Fruit fly (Drosophila melanogaster) whole organism, embryonic: ENCODE measurements around the gene Pp2A-29B.

Experiments used
- Antp ChIP-seq: fragments of 200-800 bp; sonication (Bioruptor generic); optimal IDR thresholded peaks from 3 replicates; lab custom pipeline; 2016; ENCODE audit warnings: missing biosample characterization, missing genetic modification characterization
- Blimp-1 ChIP-seq: fragments of 200-800 bp; sonication (Bioruptor generic); optimal IDR thresholded peaks from 3 replicates; lab custom pipeline; 2018; ENCODE audit warnings: missing biosample characterization, missing genetic modification characterization, mild to moderate bottlenecking, moderate library complexity, missing genetic modification reagents
- CG11085 ChIP-seq: fragments of 200-800 bp; sonication (Bioruptor generic); IDR thresholded peaks from 2 replicates; pipeline ENCODE4 v1.3.6; 2022; ENCODE audit warnings: missing biosample characterization, missing genetic modification characterization
- CG11696 ChIP-seq: fragments of 200-800 bp; sonication (Bioruptor generic); IDR thresholded peaks from 2 replicates; pipeline ENCODE4 v1.3.6; 2022; ENCODE audit warnings: missing biosample characterization, missing genetic modification characterization
- CG13123 ChIP-seq: fragments of 200-800 bp; sonication (Bioruptor generic); optimal IDR thresholded peaks from 2 replicates; lab custom pipeline; 2016; ENCODE audit warnings: missing biosample characterization, missing genetic modification characterization
- CG14710 ChIP-seq: fragments of 200-800 bp; sonication (Bioruptor generic); optimal IDR thresholded peaks from 3 replicates; lab custom pipeline; 2019; ENCODE audit warnings: missing biosample characterization, mild to moderate bottlenecking, missing genetic modification characterization, moderate library complexity
- CG17359 ChIP-seq: fragments of 200-800 bp; sonication (Bioruptor generic); optimal IDR thresholded peaks from 3 replicates; lab custom pipeline; 2018; ENCODE audit warnings: missing biosample characterization, mild to moderate bottlenecking, missing genetic modification characterization, moderate library complexity
- CG18011 ChIP-seq: fragments of 200-800 bp; sonication (Bioruptor generic); optimal IDR thresholded peaks from 2 replicates; lab custom pipeline; 2017; ENCODE audit warnings: missing biosample characterization, missing genetic modification characterization, mild to moderate bottlenecking, moderate library complexity, missing genotype
- CG2116 ChIP-seq: fragments of 200-800 bp; sonication (Bioruptor generic); optimal IDR thresholded peaks from 3 replicates; lab custom pipeline; 2018; ENCODE audit warnings: missing biosample characterization, mild to moderate bottlenecking, missing genetic modification characterization
- CG3065 ChIP-seq: fragments of 200-800 bp; sonication (Bioruptor generic); optimal IDR thresholded peaks from 2 replicates; lab custom pipeline; 2016; ENCODE audit warnings: missing biosample characterization, missing genetic modification characterization
- CG31365 ChIP-seq: fragments of 200-800 bp; sonication (Bioruptor generic); optimal IDR thresholded peaks from 2 replicates; lab custom pipeline; 2018; ENCODE audit warnings: missing biosample characterization, mild to moderate bottlenecking, missing genetic modification characterization
- CG42726 ChIP-seq: fragments of 200-800 bp; sonication (Bioruptor generic); IDR thresholded peaks from 2 replicates; pipeline ENCODE4 v1.3.6; 2022; ENCODE audit warnings: missing biosample characterization, missing genetic modification characterization; ENCODE audit not compliant: partially characterized antibody
- CG4282 ChIP-seq: fragments of 200-800 bp; sonication (Bioruptor generic); optimal IDR thresholded peaks from 2 replicates; lab custom pipeline; 2016; ENCODE audit warnings: missing biosample characterization, missing genetic modification characterization
- CG4820 ChIP-seq: fragments of 200-800 bp; sonication (Bioruptor generic); optimal IDR thresholded peaks from 3 replicates; lab custom pipeline; 2016; ENCODE audit warnings: missing biosample characterization, missing genetic modification characterization
- CG7556 ChIP-seq: fragments of 200-800 bp; sonication (Bioruptor generic); optimal IDR thresholded peaks from 2 replicates; lab custom pipeline; 2017; ENCODE audit warnings: missing biosample characterization, mild to moderate bottlenecking, missing genetic modification characterization
- CG8765 ChIP-seq: fragments of 200-800 bp; sonication (Bioruptor generic); IDR thresholded peaks from 2 replicates; pipeline ENCODE4 v1.3.6; 2022; ENCODE audit warnings: missing biosample characterization, missing genetic modification characterization
- CG9817 ChIP-seq: fragments of 200-800 bp; sonication (Bioruptor generic); optimal IDR thresholded peaks from 2 replicates; lab custom pipeline; 2018; ENCODE audit warnings: missing biosample characterization, mild to moderate bottlenecking, missing genetic modification characterization, moderate library complexity
- CTCF ChIP-seq: fragments of 200-800 bp; sonication (Bioruptor generic); optimal IDR thresholded peaks from 2 replicates; lab custom pipeline; 2017; ENCODE audit warnings: missing biosample characterization, mild to moderate bottlenecking, missing genetic modification characterization, moderate library complexity
- D19A ChIP-seq: fragments of 200-800 bp; optimal IDR thresholded peaks from 3 replicates; lab custom pipeline; 2019; ENCODE audit warnings: missing biosample characterization, mild to moderate bottlenecking, missing genetic modification characterization, moderate library complexity
- Dad ChIP-seq: fragments of 200-800 bp; sonication (Bioruptor generic); optimal IDR thresholded peaks from 3 replicates; lab custom pipeline; 2016; ENCODE audit warnings: missing biosample characterization, missing genetic modification characterization
- Dek ChIP-seq: fragments of 200-800 bp; sonication (Bioruptor generic); optimal IDR thresholded peaks from 3 replicates; lab custom pipeline; 2019; ENCODE audit warnings: missing biosample characterization, mild to moderate bottlenecking, missing genetic modification characterization, moderate library complexity
- Dip2 ChIP-seq: fragments of 200-800 bp; sonication (Bioruptor generic); IDR thresholded peaks from 2 replicates; pipeline ENCODE4 v1.3.6; 2022; ENCODE audit warnings: missing biosample characterization, missing genetic modification characterization
- Doc2 ChIP-seq: fragments of 200-800 bp; sonication (Bioruptor generic); IDR thresholded peaks from 2 replicates; pipeline ENCODE4 v1.3.6; 2022; ENCODE audit warnings: missing biosample characterization, missing genetic modification characterization
- Hmr ChIP-seq: fragments of 200-800 bp; sonication (Bioruptor generic); optimal IDR thresholded peaks from 3 replicates; lab custom pipeline; 2017; ENCODE audit warnings: mild to moderate bottlenecking, missing biosample characterization, missing genetic modification reagents, missing genetic modification characterization
- Lpt ChIP-seq: fragments of >200 bp; optimal IDR thresholded peaks from 2 replicates; lab custom pipeline; 2018; ENCODE audit warnings: missing biosample characterization, missing genetic modification characterization
- Max ChIP-seq: fragments of 200-800 bp; sonication (Bioruptor generic); optimal IDR thresholded peaks from 2 replicates; lab custom pipeline; 2016; ENCODE audit warnings: missing biosample characterization, mild to moderate bottlenecking, missing genetic modification characterization
- Myb ChIP-seq: fragments of 200-800 bp; sonication (Bioruptor generic); optimal IDR thresholded peaks from 2 replicates; lab custom pipeline; 2016; ENCODE audit warnings: missing biosample characterization, missing genetic modification characterization
- Nf-YB ChIP-seq: fragments of 200-800 bp; sonication (Bioruptor generic); optimal IDR thresholded peaks from 3 replicates; lab custom pipeline; 2019; ENCODE audit warnings: missing biosample characterization, mild to moderate bottlenecking, missing genetic modification characterization, moderate library complexity
- Rfx ChIP-seq: fragments of 200-800 bp; sonication (Bioruptor generic); IDR thresholded peaks from 2 replicates; pipeline ENCODE4 v1.3.6; 2022; ENCODE audit warnings: missing biosample characterization, missing genetic modification characterization
- cas ChIP-seq: fragments of 200-800 bp; sonication (Bioruptor generic); IDR thresholded peaks from 2 replicates; pipeline ENCODE4 v1.3.6; 2022; ENCODE audit warnings: missing biosample characterization, missing genetic modification characterization
- cato ChIP-seq: fragments of 200-800 bp; sonication (Bioruptor generic); optimal IDR thresholded peaks from 2 replicates; lab custom pipeline; 2016; ENCODE audit warnings: missing biosample characterization, missing genetic modification characterization, borderline replicate concordance
- chinmo ChIP-seq: fragments of 200-800 bp; sonication (Bioruptor generic); IDR thresholded peaks from 4 replicates; pipeline ENCODE4 v1.3.6; 2022; ENCODE audit warnings: missing biosample characterization, missing genetic modification characterization; ENCODE audit not compliant: partially characterized antibody
- eyg ChIP-seq: fragments of 200-800 bp; sonication (Bioruptor generic); optimal IDR thresholded peaks from 3 replicates; lab custom pipeline; 2016; ENCODE audit warnings: missing biosample characterization, missing genetic modification characterization
- gcm ChIP-seq: fragments of 200-800 bp; sonication (Bioruptor generic); optimal IDR thresholded peaks from 2 replicates; lab custom pipeline; 2019; ENCODE audit warnings: missing biosample characterization, mild to moderate bottlenecking, missing genetic modification characterization, moderate library complexity
- gcm2 ChIP-seq: fragments of 200-800 bp; sonication (Bioruptor generic); optimal IDR thresholded peaks from 2 replicates; lab custom pipeline; 2016; ENCODE audit warnings: missing biosample characterization, missing genetic modification characterization
- grau ChIP-seq: fragments of 200-800 bp; optimal IDR thresholded peaks from 3 replicates; lab custom pipeline; 2019; ENCODE audit warnings: missing biosample characterization, mild to moderate bottlenecking, missing genetic modification characterization, moderate library complexity
- kni ChIP-seq: fragments of 200-800 bp; sonication (Bioruptor generic); optimal IDR thresholded peaks from 3 replicates; lab custom pipeline; 2017; ENCODE audit warnings: mild to moderate bottlenecking, missing biosample characterization, missing genetic modification reagents, missing genetic modification characterization
- nom ChIP-seq: fragments of 200-800 bp; sonication (Bioruptor generic); optimal IDR thresholded peaks from 2 replicates; lab custom pipeline; 2017; ENCODE audit warnings: missing biosample characterization, missing genetic modification characterization, mild to moderate bottlenecking, moderate library complexity, missing genetic modification reagents
- pita ChIP-seq: fragments of 200-800 bp; sonication (Bioruptor generic); optimal IDR thresholded peaks from 2 replicates; lab custom pipeline; 2017; ENCODE audit warnings: missing biosample characterization, mild to moderate bottlenecking, missing genetic modification characterization
- run ChIP-seq: fragments of 200-800 bp; sonication (Bioruptor generic); optimal IDR thresholded peaks from 3 replicates; lab custom pipeline; 2018; ENCODE audit warnings: missing biosample characterization, mild to moderate bottlenecking, missing genetic modification characterization
- sc ChIP-seq, 3 experiments: fragments of >200 bp in 2 of 3; fragments of 200-800 bp in 1 of 3; sonication (Bioruptor generic) in 1 of 3; optimal IDR thresholded peaks; 2 replicates in 2 of 3; 3 replicates in 1 of 3; lab custom pipeline; 2017; ENCODE audit warnings: mild to moderate bottlenecking in 1 of 3, missing biosample characterization in 1 of 3, missing genetic modification characterization in 1 of 3, missing genetic modification reagents in 1 of 3
- slbo ChIP-seq: fragments of 200-800 bp; sonication (Bioruptor generic); IDR thresholded peaks from 2 replicates; pipeline ENCODE4 v1.3.6; 2022; ENCODE audit warnings: missing biosample characterization, missing genetic modification characterization
- sug ChIP-seq: fragments of 200-800 bp; optimal IDR thresholded peaks from 2 replicates; lab custom pipeline; 2019; ENCODE audit warnings: missing biosample characterization, mild to moderate bottlenecking, missing genetic modification characterization, moderate library complexity
- tgo ChIP-seq: fragments of 200-800 bp; sonication (Bioruptor generic); IDR thresholded peaks from 3 replicates; pipeline ENCODE4 v1.3.6; 2022; ENCODE audit warnings: missing biosample characterization, missing genetic modification characterization
- toy ChIP-seq: fragments of 200-800 bp; sonication (Bioruptor generic); IDR thresholded peaks from 2 replicates; pipeline ENCODE4 v1.3.6; 2022; ENCODE audit warnings: missing biosample characterization, missing genetic modification characterization
- ttk ChIP-seq: fragments of 200-800 bp; sonication (Bioruptor generic); IDR thresholded peaks from 2 replicates; pipeline ENCODE4 v2.1.2; 2022; ENCODE audit warnings: missing biosample characterization, missing genetic modification characterization
- vnd ChIP-seq: fragments of 200-800 bp; sonication (Bioruptor generic); IDR thresholded peaks from 3 replicates; pipeline ENCODE4 v1.3.6; 2022; ENCODE audit warnings: missing biosample characterization, missing genetic modification characterization; ENCODE audit not compliant: partially characterized antibody
- z ChIP-seq: fragments of 200-800 bp; sonication (Bioruptor generic); IDR thresholded peaks from 3 replicates; pipeline ENCODE4 v1.3.6; 2022; ENCODE audit warnings: missing biosample characterization, missing genetic modification characterization

Gene Pp2A-29B

DNA sequence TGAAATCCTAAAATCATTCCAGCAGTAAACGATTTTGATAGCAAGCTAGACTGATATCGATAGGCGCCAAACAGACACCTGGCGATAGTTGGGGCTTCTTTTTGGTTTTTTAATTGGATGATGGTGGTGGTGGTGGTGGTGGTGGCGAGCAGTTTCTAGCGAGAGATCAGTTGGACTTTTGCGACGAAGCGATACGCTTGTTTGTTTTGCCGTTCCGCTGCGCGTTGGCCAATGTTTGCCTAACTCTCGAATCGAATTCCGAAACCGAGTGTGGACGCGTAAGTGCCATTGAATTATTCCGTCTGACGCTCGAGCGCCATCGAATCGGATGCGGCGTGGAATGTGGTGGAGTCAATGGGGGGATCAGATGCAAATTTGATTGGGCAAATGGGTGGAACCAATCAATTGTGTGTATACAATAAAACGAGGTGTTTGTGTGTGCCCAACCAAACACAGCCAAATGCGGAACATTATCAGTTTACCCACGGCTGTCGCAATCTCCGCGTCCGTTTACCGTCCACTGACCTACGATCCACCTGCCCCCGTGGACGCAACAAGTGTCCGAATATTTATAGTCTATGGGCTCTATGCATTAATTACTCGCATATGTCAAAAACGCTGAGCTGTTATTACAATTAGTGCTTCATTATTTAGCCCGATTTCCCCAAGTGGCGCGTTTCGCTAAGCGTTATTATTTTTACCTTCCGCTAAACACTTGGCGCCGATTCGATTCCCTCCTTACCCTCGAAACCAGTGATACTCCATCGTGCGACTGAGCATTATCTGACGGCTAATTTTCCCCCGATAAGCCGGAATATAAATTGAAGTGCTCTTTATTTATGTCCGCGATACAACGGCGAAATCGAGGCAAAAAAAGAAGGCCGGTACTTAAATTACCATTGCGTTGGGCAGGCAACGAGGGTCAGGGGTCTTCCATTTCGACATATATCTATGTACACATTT is 4.8 kb downstream of the Pp2A-29B start, which contains the start of gene CG17292 (continued):
- TF ChIP-seq cato (GFP tag; lab: Kevin White, UChicago) (no peak), toy (no peak), Dip2 (GFP tag; lab: Robert Waterston, UW) (no peak), CG9817 (tag; lab: Kevin White, UChicago) (peak; percentile 17), z (peak; percentile 15; the same call in 1 of the 3 replicates), Nf-YB (GFP tag; lab: Kevin White, UChicago) (peak; percentile 94), run (tag; lab: Kevin White, UChicago) (peak; percentile 66), eyg (GFP tag; lab: Kevin White, UChicago) (peak; percentile 15), CG4820 (GFP tag; lab: Kevin White, UChicago) (no peak), slbo (GFP tag; lab: Robert Waterston, UW) (peak; percentile 69), nom (no peak), chinmo (peak; percentile 93), kni (GFP tag; lab: Kevin White, UChicago) (peak; percentile 25), CG13123 (GFP tag; lab: Kevin White, UChicago) (no peak), CG2116 (peak; percentile 58), Myb (GFP tag; lab: Kevin White, UChicago) (peak; percentile 46), CG18011 (GFP tag; lab: Kevin White, UChicago) (peak; percentile 39), pita (no peak), CG14710 (tag; lab: Kevin White, UChicago) (peak; percentile 14), Rfx (GFP tag; lab: Robert Waterston, UW) (peak; percentile 82), gcm (GFP tag; lab: Kevin White, UChicago) (peak; percentile 59), CG4282 (GFP tag; lab: Kevin White, UChicago) (peak; percentile 39), Hmr (GFP tag; lab: Kevin White, UChicago) (peak; percentile 81), sc (optimal IDR thresholded peaks at IDR 0.05; lab: Kevin White, UChicago) (no peak), sc (GFP tag; optimal IDR thresholded peaks at IDR 0.05; lab: Kevin White, UChicago) (no peak), D19A (peak; percentile 22), CG3065 (GFP tag; lab: Kevin White, UChicago) (no peak), CG11696 (GFP tag; lab: Robert Waterston, UW) (0 out of 2 replicates have a peak, but pooled peaks have one; percentile 10), CG11085 (GFP tag; lab: Robert Waterston, UW) (peak; percentile 32; the same call in 1 of the 2 replicates), Blimp-1 (GFP tag; lab: Kevin White, UChicago) (peak; percentile 32), vnd (peak; percentile 80), ttk (GFP tag; lab: Robert Waterston, UW) (no peak; the same call in 1 of the 2 replicates), cas (GFP tag; lab: Robert Waterston, UW) (peak; percentile 40; the same call in 1 of the 2 replicates), tgo (GFP tag; lab: Robert Waterston, UW) (peak; percentile 46; the same call in 2 of the 3 replicates), CG7556 (GFP tag; lab: Kevin White, UChicago) (no peak), Dek (tag; lab: Kevin White, UChicago) (peak; percentile 66), Max (GFP tag; lab: Kevin White, UChicago) (no peak), grau (peak; percentile 39), CG42726 (GFP tag; lab: Robert Waterston, UW) (peak; percentile 74), CG8765 (no peak), gcm2 (no peak), Dad (GFP tag; lab: Kevin White, UChicago) (peak; percentile 65), Lpt (GFP tag; lab: Kevin White, UChicago) (no peak), Antp (GFP tag; lab: Kevin White, UChicago) (peak; percentile 20), CG31365 (tag; lab: Kevin White, UChicago) (peak; percentile 24), CG17359 (tag; lab: Kevin White, UChicago) (peak; percentile 38), Doc2 (GFP tag; lab: Robert Waterston, UW) (no peak), sug (peak; percentile 47), CTCF (GFP tag; lab: Kevin White, UChicago) (peak; percentile 57)
